Worm (Caenorhabditis elegans): Measurements from ENCODE around the gene nhr-58.

nhr-58 gene

ce11 chrV:532046-532445 is at the start of gene nhr-58:
Gene nhr-58, plus strand, starts transcription at chrV:532259.
- TF ChIP-seq Y67H2A.10 (GFP tag; conservative IDR thresholded peaks at IDR 0.05) (no peak), lir-1 (GFP tag; conservative IDR thresholded peaks at IDR 0.05) (no peak), somi-1 (GFP tag; optimal IDR thresholded peaks at IDR 0.05) (no peak), nhr-179 (tag; optimal IDR thresholded peaks at IDR 0.05) (no peak), nfya-1 (tag; optimal IDR thresholded peaks at IDR 0.05; ENCODE audit: borderline replicate concordance, insufficient read depth) (no peak), rec-8 (tag; optimal IDR thresholded peaks at IDR 0.05) (no peak), ceh-40 (GFP tag; IDR thresholded peaks at IDR 0.05) (0 out of 2 replicates have a peak, but pooled peaks have one; percentile 14), nfya-2 (GFP tag; IDR thresholded peaks at IDR 0.05) (no peak), atf-7 (tag; optimal IDR thresholded peaks at IDR 0.05) (peak; percentile 36), dpff-1 (tag; optimal IDR thresholded peaks at IDR 0.05) (no peak), pha-4 (tag; optimal IDR thresholded peaks at IDR 0.05) (peak; percentile 87), ccch-3 (GFP tag; optimal IDR thresholded peaks at IDR 0.05) (no peak), dox-1 (GFP tag; IDR thresholded peaks at IDR 0.05) (0 out of 2 replicates have a peak, but pooled peaks have one; percentile 16), F37B4.10 (GFP tag; IDR thresholded peaks at IDR 0.05) (no peak), snpc-4 (GFP tag; optimal IDR thresholded peaks at IDR 0.05) (no peak), snpc-4 (tag; optimal IDR thresholded peaks at IDR 0.05) (peak in 1 of 4 experiments; percentile 6), hmg-1.2 (GFP tag; IDR thresholded peaks at IDR 0.05) (peak; percentile 37; the same call in 1 of the 2 replicates), mes-4 (tag; optimal IDR thresholded peaks at IDR 0.05) (no peak), Y53G8AR.9 (GFP tag; conservative IDR thresholded peaks at IDR 0.05) (no peak), nhr-80 (tag; optimal IDR thresholded peaks at IDR 0.05) (peak; percentile 79), tlf-1 (GFP tag; optimal IDR thresholded peaks at IDR 0.05) (no peak), madf-10 (tag; optimal IDR thresholded peaks at IDR 0.05) (no peak), ceh-79 (tag; optimal IDR thresholded peaks at IDR 0.05) (no peak), ZK185.1 (tag; optimal IDR thresholded peaks at IDR 0.05; ENCODE audit: poor library complexity, severe bottlenecking) (peak; percentile 15), ekl-4 (GFP tag; IDR thresholded peaks at IDR 0.05) (no peak), mel-28 (tag; optimal IDR thresholded peaks at IDR 0.05; ENCODE audit: borderline replicate concordance) (no peak), attf-5 (GFP tag; optimal IDR thresholded peaks at IDR 0.05) (peak; percentile 59), hlh-26 (GFP tag; conservative IDR thresholded peaks at IDR 0.05) (no peak), cebp-1 (GFP tag; IDR thresholded peaks at IDR 0.05) (no peak), cebp-1 (tag; optimal IDR thresholded peaks at IDR 0.05) (no peak), mxl-1 (tag; optimal IDR thresholded peaks at IDR 0.05) (no peak), tbp1 (GFP tag; optimal IDR thresholded peaks at IDR 0.05) (peak; percentile 1)

ce11 chrV:482860-483259 is 49.2 kb upstream of the nhr-58 start:
- TF ChIP-seq ccch-3 (GFP tag; optimal IDR thresholded peaks at IDR 0.05) (no peak), chd-7 (tag; optimal IDR thresholded peaks at IDR 0.05) (no peak), mes-4 (tag; optimal IDR thresholded peaks at IDR 0.05) (no peak), nfyb-1 (GFP tag; IDR thresholded peaks at IDR 0.05) (peak; percentile 91), bed-2 (GFP tag; IDR thresholded peaks at IDR 0.05) (no peak), zim-3 (tag; optimal IDR thresholded peaks at IDR 0.05) (no peak), ztf-3 (GFP tag; optimal IDR thresholded peaks at IDR 0.05) (no peak), egl-44 (GFP tag; IDR thresholded peaks at IDR 0.05) (no peak)

ce11 chrV:483289-483795 is 48.7 kb upstream of the nhr-58 start, which contains the start of gene nhr-130:
Gene nhr-130, minus strand, starts transcription at chrV:483339.
- TF ChIP-seq ceh-40 (GFP tag; IDR thresholded peaks at IDR 0.05) (no peak), nhr-80 (tag; optimal IDR thresholded peaks at IDR 0.05) (peak; percentile 42)
